Fruit fly (Drosophila melanogaster): ENCODE data around the gene CG18787.

Gene CG18787

DNA sequence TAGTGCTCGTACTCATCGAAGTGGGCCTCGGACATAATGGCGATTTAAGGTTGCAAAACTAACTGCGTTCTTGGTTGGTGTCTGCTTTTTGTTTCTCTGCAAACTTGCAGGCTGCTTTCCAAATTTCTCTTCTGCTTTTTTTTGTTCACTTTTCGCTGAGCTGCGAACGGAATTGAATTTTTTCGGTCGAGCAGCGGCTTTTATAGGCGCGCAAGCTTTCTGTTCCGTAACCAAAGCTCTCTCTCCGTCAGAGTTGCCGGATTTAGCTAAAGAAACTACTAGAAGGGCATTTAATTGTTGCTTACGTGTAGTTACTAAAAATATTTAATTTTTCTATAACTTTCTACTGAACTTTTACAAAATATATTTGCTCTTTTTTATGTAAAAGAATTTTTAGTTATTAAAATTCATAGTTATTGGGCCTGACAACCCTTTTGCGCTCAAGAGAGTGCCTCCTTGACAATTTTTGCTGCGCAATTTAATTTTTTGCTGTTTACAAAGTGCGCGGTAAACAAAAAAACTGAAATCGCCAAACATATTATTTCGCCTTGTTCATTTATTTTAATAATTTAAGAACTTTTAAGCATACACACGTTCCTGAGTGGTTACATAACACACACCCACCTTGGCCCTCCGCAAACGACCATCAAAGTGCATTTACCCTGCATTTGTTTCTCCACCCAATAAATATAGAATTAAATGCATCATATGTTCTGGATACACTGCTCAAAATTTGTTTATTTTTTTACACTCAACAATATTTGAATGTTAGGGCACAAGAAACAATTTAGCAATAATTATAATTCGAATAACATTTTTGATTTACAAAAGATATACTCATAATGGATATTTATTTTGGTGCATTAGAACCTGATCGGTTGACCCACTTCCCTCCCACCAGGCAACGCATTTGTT lies 47.1 kb upstream of the CG18787 start, which contains the start of gene CG6770 (continued):
- peak; percentile 52 for TF ChIP-seq tup (GFP tag; optimal IDR thresholded peaks at IDR 0.05)
- TF ChIP-seq dmrt11E (tag; optimal IDR thresholded peaks at IDR 0.05), result no peak
- TF ChIP-seq Pdp1 (GFP tag; optimal IDR thresholded peaks at IDR 0.05), result peak; percentile 7 to 97
- no peak for TF ChIP-seq fru (optimal IDR thresholded peaks at IDR 0.05)
- TF ChIP-seq Atf-2 (GFP tag; optimal IDR thresholded peaks at IDR 0.05), result no peak
- TF ChIP-seq CG3847 (GFP tag; IDR thresholded peaks at IDR 0.05), result peak; percentile 85
- TF ChIP-seq nau (GFP tag; optimal IDR thresholded peaks at IDR 0.05), result peak; percentile 64
- peak; percentile 53 for TF ChIP-seq CG2116 (GFP tag; optimal IDR thresholded peaks at IDR 0.05)
- peak; percentile 60 for TF ChIP-seq cas (GFP tag; IDR thresholded peaks at IDR 0.05)
- TF ChIP-seq bsh (GFP tag; optimal IDR thresholded peaks at IDR 0.05), result peak; percentile 46 to 75
- 0 out of 2 replicates have a peak, but pooled peaks have one; percentile 40 for TF ChIP-seq Poxn (GFP tag; IDR thresholded peaks at IDR 0.05)
- TF ChIP-seq cad (GFP tag; optimal IDR thresholded peaks at IDR 0.05), result no peak
- peak; percentile 70 for TF ChIP-seq D19B (GFP tag; optimal IDR thresholded peaks at IDR 0.05)
- peak; percentile 87 for TF ChIP-seq Dek (tag; optimal IDR thresholded peaks at IDR 0.05)
- peak; percentile 68 for TF ChIP-seq CG34422 (GFP tag; IDR thresholded peaks at IDR 0.05)
- peak; percentile 27 for TF ChIP-seq trem (tag; optimal IDR thresholded peaks at IDR 0.05)
- no peak for TF ChIP-seq Sry-δ (GFP tag; optimal IDR thresholded peaks at IDR 0.05)
- TF ChIP-seq onecut (GFP tag; IDR thresholded peaks at IDR 0.05), result peak; percentile 70
- TF ChIP-seq CG10565 (GFP tag; optimal IDR thresholded peaks at IDR 0.05), result no peak
- TF ChIP-seq CG4404 (GFP tag; IDR thresholded peaks at IDR 0.05), result peak; percentile 57; the same call in 1 of the 2 replicates
- peak; percentile 37 for TF ChIP-seq bab2 (GFP tag; optimal IDR thresholded peaks at IDR 0.05)
- no peak; the same call in 1 of the 2 replicates for TF ChIP-seq Ravus (GFP tag; IDR thresholded peaks at IDR 0.05)
- peak; percentile 37 for TF ChIP-seq CG12071 (GFP tag; optimal IDR thresholded peaks at IDR 0.05)
- peak; percentile 19 for TF ChIP-seq gro (GFP tag; optimal IDR thresholded peaks at IDR 0.05)
- TF ChIP-seq PHDP (tag; optimal IDR thresholded peaks at IDR 0.05), result peak; percentile 93
- TF ChIP-seq Camta (GFP tag; optimal IDR thresholded peaks at IDR 0.05), result peak; percentile 0
- TF ChIP-seq CG30431 (GFP tag; optimal IDR thresholded peaks at IDR 0.05), result peak; percentile 32
- TF ChIP-seq CG18764 (GFP tag; optimal IDR thresholded peaks at IDR 0.05), result peak; percentile 63
- TF ChIP-seq Usf (GFP tag; optimal IDR thresholded peaks at IDR 0.05), result peak; percentile 22
- no peak for TF ChIP-seq CG8944 (GFP tag; optimal IDR thresholded peaks at IDR 0.05)
- peak; percentile 78; the same call in 1 of the 2 replicates for TF ChIP-seq rib (GFP tag; IDR thresholded peaks at IDR 0.05)
- TF ChIP-seq CG6254 (GFP tag; optimal IDR thresholded peaks at IDR 0.05), result no peak
- peak; percentile 79 for TF ChIP-seq ATbp (GFP tag; optimal IDR thresholded peaks at IDR 0.05)
- TF ChIP-seq CG12659 (GFP tag; optimal IDR thresholded peaks at IDR 0.05), result peak; percentile 89
- no peak for TF ChIP-seq br (optimal IDR thresholded peaks at IDR 0.05)
- no peak for TF ChIP-seq tll (GFP tag; optimal IDR thresholded peaks at IDR 0.05)
- TF ChIP-seq ssp (GFP tag; IDR thresholded peaks at IDR 0.05), result peak; percentile 68; the same call in 1 of the 2 replicates
- peak; percentile 68 for TF ChIP-seq CG18262 (tag; optimal IDR thresholded peaks at IDR 0.05)
- no peak for TF ChIP-seq Dfd (GFP tag; optimal IDR thresholded peaks at IDR 0.05)
- TF ChIP-seq TFAM (GFP tag; optimal IDR thresholded peaks at IDR 0.05), result no peak
- TF ChIP-seq Atf6 (GFP tag; IDR thresholded peaks at IDR 0.05), result peak; percentile 90
- TF ChIP-seq sens-2 (GFP tag; IDR thresholded peaks at IDR 0.05), result peak; percentile 53
- peak; percentile 74 for TF ChIP-seq Aef1 (GFP tag; IDR thresholded peaks at IDR 0.05)
- no peak for TF ChIP-seq CG3065 (GFP tag; optimal IDR thresholded peaks at IDR 0.05)
- peak; percentile 41 for TF ChIP-seq oc (tag; optimal IDR thresholded peaks at IDR 0.05)
- TF ChIP-seq hkb (optimal IDR thresholded peaks at IDR 0.05), result no peak
- peak; percentile 93 for TF ChIP-seq hkb (GFP tag; IDR thresholded peaks at IDR 0.05)
- peak; percentile 86 for TF ChIP-seq CG11504 (tag; optimal IDR thresholded peaks at IDR 0.05)
- no peak for TF ChIP-seq ro (GFP tag; IDR thresholded peaks at IDR 0.05)
- TF ChIP-seq Tbp (GFP tag; optimal IDR thresholded peaks at IDR 0.05), result no peak

Data from whole organism, embryonic.